Fruit fly (Drosophila melanogaster) whole organism, embryonic: ENCODE data around the gene CG6178.

Source experiments
- CG1024 ChIP-seq: fragments of 200-800 bp; sonication (Bioruptor generic); IDR thresholded peaks from 2 replicates; pipeline ENCODE4 v1.3.6; 2022; ENCODE audit warnings: missing biosample characterization, missing genetic modification characterization
- CG10431 ChIP-seq: fragments of 200-800 bp; sonication (Bioruptor generic); optimal IDR thresholded peaks from 3 replicates; lab custom pipeline; 2018; ENCODE audit warnings: missing biosample characterization, mild to moderate bottlenecking, missing genetic modification characterization
- CG10565 ChIP-seq: fragments of 200-800 bp; sonication (Bioruptor generic); optimal IDR thresholded peaks from 3 replicates; lab custom pipeline; 2016; ENCODE audit warnings: missing biosample characterization, mild to moderate bottlenecking, missing genetic modification characterization
- CG10959 ChIP-seq: fragments of 200-800 bp; sonication (Bioruptor generic); IDR thresholded peaks from 2 replicates; pipeline ENCODE4 v1.3.6; 2022; ENCODE audit warnings: missing biosample characterization, missing genetic modification characterization
- CG11695 ChIP-seq: fragments of 200-800 bp; sonication (Bioruptor generic); IDR thresholded peaks from 3 replicates; pipeline ENCODE4 v1.3.6; 2022; ENCODE audit warnings: missing biosample characterization, missing genetic modification characterization
- CG13287 ChIP-seq: fragments of 200-800 bp; sonication (Bioruptor generic); IDR thresholded peaks from 2 replicates; pipeline ENCODE4 v1.3.6; 2022; ENCODE audit warnings: missing biosample characterization, missing genetic modification characterization; ENCODE audit not compliant: partially characterized antibody
- CG14014 ChIP-seq: fragments of 200-800 bp; sonication (Bioruptor generic); IDR thresholded peaks from 2 replicates; pipeline ENCODE4 v1.3.6; 2022; ENCODE audit warnings: missing biosample characterization, missing genetic modification characterization
- CG14860 ChIP-seq: fragments of 200-800 bp; sonication (Bioruptor generic); IDR thresholded peaks from 3 replicates; pipeline ENCODE4 v1.3.6; 2022; ENCODE audit warnings: missing biosample characterization, missing genetic modification characterization; ENCODE audit not compliant: partially characterized antibody
- CG15269 ChIP-seq: fragments of 200-800 bp; sonication (Bioruptor generic); optimal IDR thresholded peaks from 2 replicates; lab custom pipeline; 2018; ENCODE audit warnings: missing biosample characterization, mild to moderate bottlenecking, missing genetic modification characterization, moderate library complexity
- CG1602 ChIP-seq: fragments of 200-800 bp; sonication (Bioruptor generic); optimal IDR thresholded peaks from 3 replicates; lab custom pipeline; 2016; ENCODE audit warnings: missing biosample characterization, missing genetic modification characterization
- CG1647 ChIP-seq: fragments of 200-800 bp; sonication (Bioruptor generic); optimal IDR thresholded peaks from 3 replicates; lab custom pipeline; 2016; ENCODE audit warnings: missing biosample characterization, missing genetic modification characterization
- CG17385 ChIP-seq: fragments of 200-800 bp; sonication (Bioruptor generic); optimal IDR thresholded peaks from 3 replicates; lab custom pipeline; 2018; ENCODE audit warnings: missing biosample characterization, mild to moderate bottlenecking, missing genetic modification characterization
- CG18262 ChIP-seq: fragments of 200-800 bp; optimal IDR thresholded peaks from 3 replicates; lab custom pipeline; 2019; ENCODE audit warnings: missing biosample characterization, mild to moderate bottlenecking, missing genetic modification characterization, moderate library complexity
- CG18764 ChIP-seq: fragments of 200-800 bp; sonication (Bioruptor generic); optimal IDR thresholded peaks from 3 replicates; lab custom pipeline; 2016; ENCODE audit warnings: missing biosample characterization, missing genetic modification characterization
- CG2202 ChIP-seq: fragments of 200-800 bp; sonication (Bioruptor generic); optimal IDR thresholded peaks from 2 replicates; lab custom pipeline; 2018; ENCODE audit warnings: missing biosample characterization, mild to moderate bottlenecking, missing genetic modification characterization
- CG32767 ChIP-seq: fragments of 200-800 bp; sonication (Bioruptor generic); IDR thresholded peaks from 2 replicates; pipeline ENCODE4 v1.3.6; 2022; ENCODE audit warnings: missing biosample characterization, missing genetic modification characterization
- CG3281 ChIP-seq: fragments of 200-800 bp; sonication (Bioruptor generic); optimal IDR thresholded peaks from 3 replicates; lab custom pipeline; 2017; ENCODE audit warnings: missing biosample characterization, mild to moderate bottlenecking, missing genetic modification characterization
- CG3995 ChIP-seq: fragments of 200-800 bp; sonication (Bioruptor generic); optimal IDR thresholded peaks from 3 replicates; lab custom pipeline; 2016; ENCODE audit warnings: missing biosample characterization, missing genetic modification characterization
- CG4328 ChIP-seq: fragments of 200-800 bp; sonication (Bioruptor generic); optimal IDR thresholded peaks from 3 replicates; lab custom pipeline; 2017; ENCODE audit warnings: missing biosample characterization, missing genetic modification reagents, missing genetic modification characterization
- CG4404 ChIP-seq: fragments of 200-800 bp; sonication (Bioruptor generic); IDR thresholded peaks from 2 replicates; pipeline ENCODE4 v1.3.6; 2022; ENCODE audit warnings: missing biosample characterization, missing genetic modification characterization
- CG4424 ChIP-seq: fragments of 200-800 bp; sonication (Bioruptor generic); optimal IDR thresholded peaks from 3 replicates; lab custom pipeline; 2016; ENCODE audit warnings: missing biosample characterization, missing genetic modification characterization
- CG6813 ChIP-seq: fragments of 200-800 bp; sonication (Bioruptor generic); optimal IDR thresholded peaks from 2 replicates; lab custom pipeline; 2017; ENCODE audit warnings: missing biosample characterization, missing genetic modification characterization, mild to moderate bottlenecking, moderate library complexity, missing genetic modification reagents
- CG7357 ChIP-seq: fragments of 200-800 bp; sonication (Bioruptor generic); IDR thresholded peaks from 3 replicates; pipeline ENCODE4 v1.3.6; 2022; ENCODE audit warnings: missing biosample characterization, missing genetic modification characterization
- CG8359 ChIP-seq: fragments of 200-800 bp; sonication (Bioruptor generic); optimal IDR thresholded peaks from 2 replicates; lab custom pipeline; 2017; ENCODE audit warnings: missing biosample characterization, mild to moderate bottlenecking, missing genetic modification characterization, borderline replicate concordance
- CG9727 ChIP-seq: fragments of 200-800 bp; sonication (Bioruptor generic); optimal IDR thresholded peaks from 3 replicates; lab custom pipeline; 2017; ENCODE audit warnings: missing biosample characterization, mild to moderate bottlenecking, missing genetic modification characterization
- D19A ChIP-seq: fragments of 200-800 bp; optimal IDR thresholded peaks from 3 replicates; lab custom pipeline; 2019; ENCODE audit warnings: missing biosample characterization, mild to moderate bottlenecking, missing genetic modification characterization, moderate library complexity
- Dip2 ChIP-seq: fragments of 200-800 bp; sonication (Bioruptor generic); IDR thresholded peaks from 2 replicates; pipeline ENCODE4 v1.3.6; 2022; ENCODE audit warnings: missing biosample characterization, missing genetic modification characterization
- Dref ChIP-seq: fragments of 200-800 bp; sonication (Bioruptor generic); IDR thresholded peaks from 2 replicates; pipeline ENCODE4 v1.3.6; 2022; ENCODE audit warnings: missing biosample characterization, missing genetic modification characterization
- HLH3B ChIP-seq: fragments of 200-800 bp; sonication (Bioruptor generic); IDR thresholded peaks from 2 replicates; pipeline ENCODE4 v1.3.6; 2022; ENCODE audit warnings: missing biosample characterization, missing genetic modification characterization
- Hr51 ChIP-seq, 2 experiments: fragments of 200-800 bp; sonication (Bioruptor generic); optimal IDR thresholded peaks; 2 replicates in 1 of 2; 3 replicates in 1 of 2; lab custom pipeline; 2016 to 2018; ENCODE audit warnings: missing biosample characterization in 2 of 2, missing genetic modification characterization in 2 of 2, mild to moderate bottlenecking in 1 of 2, moderate library complexity in 1 of 2
- Hr78 ChIP-seq, 2 experiments: fragments of 200-800 bp in 1 of 2; fragments of >200 bp in 1 of 2; sonication (Bioruptor generic) in 1 of 2; optimal IDR thresholded peaks; 2 replicates each; lab custom pipeline; 2017 to 2019; ENCODE audit warnings: missing biosample characterization in 2 of 2, missing genetic modification characterization in 2 of 2, mild to moderate bottlenecking in 1 of 2, moderate library complexity in 1 of 2
- Hsf ChIP-seq: fragments of 200-800 bp; sonication (Bioruptor generic); optimal IDR thresholded peaks from 3 replicates; lab custom pipeline; 2016; ENCODE audit warnings: missing biosample characterization, missing genetic modification characterization
- NK7.1 ChIP-seq: fragments of 200-800 bp; sonication (Bioruptor generic); optimal IDR thresholded peaks from 3 replicates; lab custom pipeline; 2016; ENCODE audit warnings: missing biosample characterization, missing genetic modification characterization
- Oli ChIP-seq: fragments of 200-800 bp; sonication (Bioruptor generic); optimal IDR thresholded peaks from 2 replicates; lab custom pipeline; 2018; ENCODE audit warnings: missing biosample characterization, mild to moderate bottlenecking, missing genetic modification characterization, moderate library complexity
- Taf1 ChIP-seq: fragments of 200-800 bp; sonication (Bioruptor generic); IDR thresholded peaks from 2 replicates; pipeline ENCODE4 v1.3.6; 2022; ENCODE audit warnings: missing biosample characterization, missing genetic modification characterization
- Xbp1 ChIP-seq: fragments of 200-800 bp; sonication (Bioruptor generic); optimal IDR thresholded peaks from 3 replicates; lab custom pipeline; 2016; ENCODE audit warnings: missing biosample characterization, mild to moderate bottlenecking, missing genetic modification characterization
- abd-A ChIP-seq: fragments of 200-800 bp; sonication (Bioruptor generic); optimal IDR thresholded peaks from 3 replicates; lab custom pipeline; 2019; ENCODE audit warnings: missing biosample characterization, mild to moderate bottlenecking, missing genetic modification characterization, moderate library complexity
- dmrt99B ChIP-seq: fragments of 200-800 bp; sonication (Bioruptor generic); optimal IDR thresholded peaks from 2 replicates; lab custom pipeline; 2018; ENCODE audit warnings: missing biosample characterization, mild to moderate bottlenecking, missing genetic modification characterization, moderate library complexity
- emc ChIP-seq: fragments of 200-800 bp; sonication (Bioruptor generic); optimal IDR thresholded peaks from 2 replicates; lab custom pipeline; 2016; ENCODE audit warnings: missing biosample characterization, missing genetic modification characterization
- fu2 ChIP-seq: fragments of 200-800 bp; sonication (Bioruptor generic); optimal IDR thresholded peaks from 2 replicates; lab custom pipeline; 2016; ENCODE audit warnings: missing biosample characterization, missing genetic modification characterization
- insv ChIP-seq, 2 experiments: fragments of 200-800 bp; sonication (Bioruptor generic); optimal IDR thresholded peaks; 3 replicates each; lab custom pipeline; 2016 to 2018; ENCODE audit warnings: missing biosample characterization in 2 of 2, missing genetic modification characterization in 2 of 2
- nerfin-2 ChIP-seq: fragments of 200-800 bp; sonication (Bioruptor generic); IDR thresholded peaks from 2 replicates; pipeline ENCODE4 v1.3.6; 2022; ENCODE audit warnings: missing biosample characterization, missing genetic modification characterization; ENCODE audit not compliant: partially characterized antibody
- nom ChIP-seq: fragments of 200-800 bp; sonication (Bioruptor generic); optimal IDR thresholded peaks from 2 replicates; lab custom pipeline; 2017; ENCODE audit warnings: missing biosample characterization, missing genetic modification characterization, mild to moderate bottlenecking, moderate library complexity, missing genetic modification reagents
- odd ChIP-seq: fragments of 200-800 bp; sonication (Bioruptor generic); optimal IDR thresholded peaks from 2 replicates; lab custom pipeline; 2017; ENCODE audit warnings: missing biosample characterization, mild to moderate bottlenecking, missing genetic modification characterization
- pb ChIP-seq: fragments of 200-800 bp; sonication (Bioruptor generic); optimal IDR thresholded peaks from 3 replicates; lab custom pipeline; 2016; ENCODE audit warnings: missing biosample characterization, missing genetic modification characterization
- row ChIP-seq: fragments of 200-800 bp; sonication (Bioruptor generic); IDR thresholded peaks from 3 replicates; pipeline ENCODE4 v1.3.6; 2022; ENCODE audit warnings: missing biosample characterization, missing genetic modification characterization
- salm ChIP-seq: fragments of 200-800 bp; sonication (Bioruptor generic); optimal IDR thresholded peaks from 2 replicates; lab custom pipeline; 2018; ENCODE audit warnings: missing biosample characterization, mild to moderate bottlenecking, missing genetic modification characterization
- sima ChIP-seq: fragments of 200-800 bp; sonication (Bioruptor generic); optimal IDR thresholded peaks from 2 replicates; lab custom pipeline; 2016; ENCODE audit warnings: missing biosample characterization, missing genetic modification characterization
- stwl ChIP-seq: fragments of 200-800 bp; sonication (Bioruptor generic); optimal IDR thresholded peaks from 3 replicates; lab custom pipeline; 2018; ENCODE audit warnings: missing biosample characterization, mild to moderate bottlenecking, missing genetic modification characterization, moderate library complexity

Gene CG6178

dm6 chr3R:24112320-24113069, 39.7 kb upstream of the CG6178 start, which contains the start of gene CG13605 (continued):
- TF ChIP-seq salm (tag; lab: Kevin White, UChicago) (peak; percentile 63), CG2202 (tag; lab: Kevin White, UChicago) (peak; percentile 44), insv (GFP tag; optimal IDR thresholded peaks at IDR 0.05; lab: Kevin White, UChicago) (peak in 1 of 2 experiments; percentile 4), CG3995 (peak; percentile 13), CG4424 (peak; percentile 64), CG3281 (GFP tag; lab: Kevin White, UChicago) (peak; percentile 84), CG4404 (GFP tag; lab: Robert Waterston, UW) (no peak), row (GFP tag; lab: Robert Waterston, UW) (peak; percentile 84), CG1602 (GFP tag; lab: Kevin White, UChicago) (peak; percentile 27), CG14860 (GFP tag; lab: Robert Waterston, UW) (no peak), CG18764 (peak; percentile 56), D19A (tag; lab: Kevin White, UChicago) (peak; percentile 67), CG18262 (tag; lab: Kevin White, UChicago) (peak; percentile 75), Hsf (peak; percentile 54), CG17385 (GFP tag; lab: Kevin White, UChicago) (peak; percentile 70), emc (GFP tag; lab: Kevin White, UChicago) (no peak), Hr78 (GFP tag; optimal IDR thresholded peaks at IDR 0.05; lab: Kevin White, UChicago) (no peak), Taf1 (peak; percentile 61; the same call in 1 of the 2 replicates), CG8359 (GFP tag; lab: Kevin White, UChicago) (no peak), HLH3B (GFP tag; lab: Robert Waterston, UW) (peak; percentile 76), Hr51 (GFP tag; optimal IDR thresholded peaks at IDR 0.05; lab: Kevin White, UChicago) (peak; percentile 29 to 79), pb (no peak), nom (GFP tag; lab: Kevin White, UChicago) (peak; percentile 90), Xbp1 (peak; percentile 79), stwl (tag; lab: Kevin White, UChicago) (peak; percentile 55), CG10431 (GFP tag; lab: Kevin White, UChicago) (peak; percentile 46), sima (no peak), CG1647 (peak; percentile 16), dmrt99B (tag; lab: Kevin White, UChicago) (peak; percentile 78), CG1024 (peak; percentile 12; the same call in 1 of the 2 replicates), CG10565 (GFP tag; lab: Kevin White, UChicago) (no peak), fu2 (GFP tag; lab: Kevin White, UChicago) (no peak), CG9727 (GFP tag; lab: Kevin White, UChicago) (peak; percentile 71), CG32767 (GFP tag; lab: Robert Waterston, UW) (no peak), abd-A (tag; lab: Kevin White, UChicago) (peak; percentile 62), CG15269 (tag; lab: Kevin White, UChicago) (peak; percentile 87), Oli (tag; lab: Kevin White, UChicago) (peak; percentile 74), CG6813 (GFP tag; lab: Kevin White, UChicago) (peak; percentile 78), CG11695 (GFP tag; lab: Robert Waterston, UW) (peak; percentile 81), odd (GFP tag; lab: Kevin White, UChicago) (peak; percentile 72), CG7357 (no peak), CG14014 (GFP tag; lab: Robert Waterston, UW) (peak; percentile 79; the same call in 1 of the 2 replicates), nerfin-2 (no peak), CG13287 (no peak), CG4328 (GFP tag; lab: Kevin White, UChicago) (peak; percentile 58), Dip2 (GFP tag; lab: Robert Waterston, UW) (no peak), CG10959 (GFP tag; lab: Robert Waterston, UW) (no peak), Dref (GFP tag; lab: Robert Waterston, UW) (no peak), NK7.1 (GFP tag; lab: Kevin White, UChicago) (no peak)
